In genomic region chrIII:9069712-9070111, ce11 we compare ENCODE assay signal across 2 worm cellular contexts.
A peak's percentile ranks its signal among the peaks of the same experiment; 100 is the strongest.
TF ChIP-seq lines count a peak whose summit lies in the region.

No protein-coding gene starts in this region.

TF ChIP-seq in whole organism, L3 larva, 47 proteins besides CTCF, POLR2A, EP300 and RAD21:
- no peak for TF ChIP-seq daf-12 (tag; optimal IDR thresholded peaks at IDR 0.05; lab: Kevin White, UChicago)
- peak; percentile 4 for TF ChIP-seq pqm-1 (tag; optimal IDR thresholded peaks at IDR 0.05; lab: Kevin White, UChicago)
- no peak for TF ChIP-seq hmg-11 (tag; optimal IDR thresholded peaks at IDR 0.05; lab: Kevin White, UChicago)
- peak; percentile 55 for TF ChIP-seq elt-2 (tag; optimal IDR thresholded peaks at IDR 0.05; lab: Kevin White, UChicago)
- no peak for TF ChIP-seq skn-1 (tag; optimal IDR thresholded peaks at IDR 0.05; lab: Kevin White, UChicago)
- TF ChIP-seq ZK546.5 (tag; optimal IDR thresholded peaks at IDR 0.05; lab: Kevin White, UChicago), result no peak

TF ChIP-seq in whole organism, L4 larva, 104 proteins besides CTCF, POLR2A, EP300 and RAD21:
- TF ChIP-seq lin-1 (GFP tag; IDR thresholded peaks at IDR 0.05; lab: Robert Waterston, UW) (no peak), R02D3.7 (tag; optimal IDR thresholded peaks at IDR 0.05; lab: Kevin White, UChicago) (no peak), gei-8 (GFP tag; optimal IDR thresholded peaks at IDR 0.05; lab: Kevin White, UChicago) (no peak), nhr-10 (tag; optimal IDR thresholded peaks at IDR 0.05; lab: Kevin White, UChicago) (no peak), ceh-28 (tag; optimal IDR thresholded peaks at IDR 0.05; lab: Kevin White, UChicago) (no peak), jun-1 (tag; optimal IDR thresholded peaks at IDR 0.05; lab: Kevin White, UChicago) (no peak), aha-1 (tag; lab: Kevin White, UChicago) (peak; percentile 71), zip-2 (tag; optimal IDR thresholded peaks at IDR 0.05; lab: Kevin White, UChicago) (no peak), dve-1 (tag; optimal IDR thresholded peaks at IDR 0.05; lab: Kevin White, UChicago; ENCODE audit: insufficient read depth) (peak; percentile 1), pqm-1 (tag; optimal IDR thresholded peaks at IDR 0.05; lab: Kevin White, UChicago) (peak; percentile 59), hmg-1.1 (GFP tag; IDR thresholded peaks at IDR 0.05; lab: Robert Waterston, UW) (no peak), ceh-82 (tag; optimal IDR thresholded peaks at IDR 0.05; lab: Kevin White, UChicago) (no peak)

Comparison
In these comparisons a context has a peak if more than half of its experiments do, and no peak if none do; other contexts are left out.
1. Of the 28 proteins assayed by ChIP-seq in both whole organism, L4 larva and whole organism, L3 larva: peak only in whole organism, L4 larva: none; only in whole organism, L3 larva: none; in both: pqm-1; in neither: 27.